Worm (Caenorhabditis elegans) whole organism, mixed stage, embryonic: ENCODE data around the gene C46H3.2.

Experiments
- M03D4.4 ChIP-seq: sonication (generic microtip); optimal IDR thresholded peaks from 2 replicates; lab custom pipeline; 2017; ENCODE audit warnings: mild to moderate bottlenecking, missing genetic modification characterization, missing compliant biosample characterization
- blmp-1 ChIP-seq: fragments of 150-350 bp; optimal IDR thresholded peaks from 2 replicates; lab custom pipeline; 2014; ENCODE audit warnings: missing biosample characterization, missing genetic modification characterization
- ceh-43 ChIP-seq: fragments of 200-800 bp; sonication (Bioruptor generic); optimal IDR thresholded peaks from 2 replicates; lab custom pipeline; 2018; ENCODE audit warnings: mild to moderate bottlenecking, missing genetic modification characterization, moderate library complexity, missing compliant biosample characterization
- ceh-83 ChIP-seq: fragments of 200-800 bp; sonication (Bioruptor generic); optimal IDR thresholded peaks from 2 replicates; lab custom pipeline; 2018; ENCODE audit warnings: mild to moderate bottlenecking, missing genetic modification characterization, missing compliant biosample characterization
- ces-1 ChIP-seq: fragments of 150-350 bp; optimal IDR thresholded peaks from 2 replicates; lab custom pipeline; 2014; ENCODE audit warnings: missing biosample characterization, missing genetic modification reagents, missing genetic modification characterization
- cnd-1 ChIP-seq: fragments of 200-800 bp; sonication (Bioruptor generic); optimal IDR thresholded peaks from 2 replicates; lab custom pipeline; 2018; ENCODE audit warnings: mild to moderate bottlenecking, missing genetic modification characterization, missing compliant biosample characterization
- drap-1 ChIP-seq: fragments of 200-800 bp; sonication (Bioruptor generic); optimal IDR thresholded peaks from 3 replicates; lab custom pipeline; 2018; ENCODE audit warnings: mild to moderate bottlenecking, missing genetic modification characterization, missing compliant biosample characterization
- elt-1 ChIP-seq: sonication (generic microtip); optimal IDR thresholded peaks from 2 replicates; lab custom pipeline; 2017; ENCODE audit warnings: missing genetic modification characterization, mild to moderate bottlenecking, missing compliant biosample characterization, antibody characterized with exemption, moderate library complexity, borderline replicate concordance; ENCODE audit not compliant: insufficient read depth
- flh-1 ChIP-seq: fragments of 200-800 bp; sonication (Bioruptor generic); optimal IDR thresholded peaks from 2 replicates; lab custom pipeline; 2018; ENCODE audit warnings: mild to moderate bottlenecking, missing genetic modification characterization, moderate library complexity, missing compliant biosample characterization
- ham-2 ChIP-seq: fragments of 200-800 bp; sonication (Bioruptor generic); optimal IDR thresholded peaks from 2 replicates; lab custom pipeline; 2018; ENCODE audit warnings: mild to moderate bottlenecking, missing genetic modification characterization, missing compliant biosample characterization
- hlh-1 ChIP-seq: fragments of 150-350 bp; optimal IDR thresholded peaks from 2 replicates; lab custom pipeline; 2014; ENCODE audit warnings: missing biosample characterization, missing genetic modification reagents, missing genetic modification characterization
- lin-13 ChIP-seq: fragments of 150-350 bp; optimal IDR thresholded peaks from 2 replicates; lab custom pipeline; 2014; ENCODE audit warnings: missing biosample characterization, missing genetic modification characterization
- lin-32 ChIP-seq: fragments of 200-800 bp; sonication (Bioruptor generic); optimal IDR thresholded peaks from 2 replicates; lab custom pipeline; 2018; ENCODE audit warnings: mild to moderate bottlenecking, missing genetic modification characterization, missing compliant biosample characterization
- lsy-2 ChIP-seq: fragments of 150-350 bp; optimal IDR thresholded peaks from 2 replicates; lab custom pipeline; 2014; ENCODE audit warnings: missing biosample characterization, missing genetic modification characterization
- mab-5 ChIP-seq: fragments of 150-350 bp; optimal IDR thresholded peaks from 2 replicates; lab custom pipeline; 2014; ENCODE audit warnings: missing biosample characterization, missing genetic modification characterization
- mep-1 ChIP-seq: fragments of 150-350 bp; optimal IDR thresholded peaks from 2 replicates; lab custom pipeline; 2017; ENCODE audit warnings: missing biosample characterization, missing genetic modification reagents, missing genetic modification characterization, inconsistent platforms
- mls-2 ChIP-seq: sonication (generic microtip); optimal IDR thresholded peaks from 2 replicates; lab custom pipeline; 2016; ENCODE audit warnings: mild to moderate bottlenecking, missing genetic modification characterization, moderate library complexity, missing compliant biosample characterization
- nhr-12 ChIP-seq: fragments of 150-350 bp; optimal IDR thresholded peaks from 2 replicates; lab custom pipeline; 2014; ENCODE audit warnings: missing biosample characterization, missing genetic modification characterization
- nhr-2 ChIP-seq: fragments of 150-350 bp; optimal IDR thresholded peaks from 2 replicates; lab custom pipeline; 2014; ENCODE audit warnings: missing biosample characterization, missing genetic modification characterization
- nhr-237 ChIP-seq: fragments of 150-350 bp; optimal IDR thresholded peaks from 2 replicates; lab custom pipeline; 2014; ENCODE audit warnings: missing biosample characterization, missing genetic modification characterization
- nhr-28 ChIP-seq: fragments of 150-350 bp; optimal IDR thresholded peaks from 2 replicates; lab custom pipeline; 2014; ENCODE audit warnings: missing biosample characterization, missing genetic modification characterization
- nhr-76 ChIP-seq: sonication (generic microtip); optimal IDR thresholded peaks from 2 replicates; lab custom pipeline; 2017; ENCODE audit warnings: missing biosample characterization, missing genetic modification characterization
- pha-4 ChIP-seq: fragments of 150-350 bp; optimal IDR thresholded peaks from 2 replicates; lab custom pipeline; 2018; ENCODE audit warnings: missing biosample characterization, missing genetic modification reagents, missing genetic modification characterization
- snpc-4 ChIP-seq: fragments of 150-350 bp; optimal IDR thresholded peaks from 2 replicates; lab custom pipeline; 2014; ENCODE audit warnings: missing biosample characterization, missing genetic modification characterization
- sptf-1 ChIP-seq: sonication (generic microtip); optimal IDR thresholded peaks from 2 replicates; lab custom pipeline; 2017; ENCODE audit warnings: mild to moderate bottlenecking, missing genetic modification characterization, moderate library complexity, missing compliant biosample characterization
- tbx-8 ChIP-seq: fragments of 200-800 bp; sonication (Bioruptor generic); optimal IDR thresholded peaks from 2 replicates; lab custom pipeline; 2018; ENCODE audit warnings: mild to moderate bottlenecking, missing genetic modification characterization, moderate library complexity, missing compliant biosample characterization
- unc-120 ChIP-seq: sonication (generic microtip); optimal IDR thresholded peaks from 2 replicates; lab custom pipeline; 2017; ENCODE audit warnings: missing genetic modification characterization, missing compliant biosample characterization; ENCODE audit not compliant: poor library complexity, severe bottlenecking
- unc-39 ChIP-seq: fragments of 150-350 bp; optimal IDR thresholded peaks from 2 replicates; lab custom pipeline; 2014; ENCODE audit warnings: missing biosample characterization, missing genetic modification characterization
- zip-8 ChIP-seq: fragments of 150-350 bp; optimal IDR thresholded peaks from 2 replicates; lab custom pipeline; 2014; ENCODE audit warnings: missing biosample characterization, missing genetic modification characterization
- ztf-11 ChIP-seq: fragments of 150-350 bp; optimal IDR thresholded peaks from 2 replicates; lab custom pipeline; 2014; ENCODE audit warnings: missing biosample characterization, missing genetic modification characterization

Gene C46H3.2

DNA sequence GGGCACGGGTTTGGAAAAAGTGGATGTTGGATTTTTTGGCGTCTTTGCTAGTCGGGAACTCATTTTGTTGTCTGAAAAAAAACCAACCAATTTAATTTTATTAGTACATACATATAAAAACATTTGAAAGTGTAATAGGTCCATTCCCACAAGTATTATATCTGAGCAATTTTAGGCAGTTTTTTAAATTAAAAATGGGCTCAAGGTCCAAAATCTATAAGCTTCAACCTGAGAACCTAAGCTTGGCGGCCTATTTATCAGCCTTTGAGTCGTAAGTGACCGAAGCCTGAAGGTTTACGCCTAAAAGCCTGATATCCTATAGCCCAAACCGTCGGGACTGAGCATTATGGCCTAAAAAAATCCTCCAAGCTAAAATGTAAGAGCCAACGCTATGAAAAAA is 12.1 kb downstream of the C46H3.2 start:
- no peak for TF ChIP-seq nhr-2
- TF ChIP-seq nhr-76 (tag; lab: Kevin White, UChicago), result no peak
- TF ChIP-seq ztf-11, result no peak
- no peak for TF ChIP-seq lin-32 (GFP tag; lab: Kevin White, UChicago)
- no peak for TF ChIP-seq lin-13
- TF ChIP-seq hlh-1 (tag; lab: Kevin White, UChicago), result no peak
- no peak for TF ChIP-seq ces-1 (GFP tag; lab: Kevin White, UChicago)
- TF ChIP-seq tbx-8, result no peak
- TF ChIP-seq unc-120 (tag; lab: Kevin White, UChicago), result no peak
- TF ChIP-seq sptf-1 (tag; lab: Kevin White, UChicago), result no peak
- TF ChIP-seq mab-5 (tag; lab: Kevin White, UChicago), result no peak
- TF ChIP-seq ham-2 (GFP tag; lab: Kevin White, UChicago), result no peak
- TF ChIP-seq ceh-43 (GFP tag; lab: Kevin White, UChicago), result no peak
- TF ChIP-seq nhr-12 (tag; lab: Kevin White, UChicago), result no peak
- TF ChIP-seq pha-4 (tag; lab: Kevin White, UChicago), result no peak
- TF ChIP-seq blmp-1 (tag; lab: Kevin White, UChicago), result no peak
- no peak for TF ChIP-seq M03D4.4 (tag; lab: Kevin White, UChicago)
- no peak for TF ChIP-seq snpc-4 (tag; lab: Kevin White, UChicago)
- no peak for TF ChIP-seq mep-1

DNA sequence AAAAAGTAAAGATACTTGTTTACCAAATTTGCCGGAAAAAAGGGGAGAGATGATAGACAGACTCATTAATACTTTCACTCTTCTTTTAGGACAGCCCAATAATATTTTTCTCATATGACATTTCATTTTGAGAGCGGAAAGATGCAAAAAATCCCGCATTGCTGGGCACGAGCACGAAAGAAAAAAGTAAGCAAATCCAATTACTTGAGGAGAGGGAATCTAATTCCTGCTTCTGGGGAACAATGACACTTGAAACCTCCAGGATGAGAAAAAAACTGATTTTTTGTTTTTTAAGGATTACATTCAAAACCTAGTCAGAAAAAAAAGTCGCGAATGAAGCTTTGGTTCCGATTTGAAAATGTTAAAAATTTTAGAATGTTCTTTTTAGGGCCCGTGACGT is 13.7 kb downstream of the C46H3.2 start:
- TF ChIP-seq ces-1 (GFP tag; lab: Kevin White, UChicago), result peak; percentile 45
- no peak for TF ChIP-seq blmp-1 (tag; lab: Kevin White, UChicago)

DNA sequence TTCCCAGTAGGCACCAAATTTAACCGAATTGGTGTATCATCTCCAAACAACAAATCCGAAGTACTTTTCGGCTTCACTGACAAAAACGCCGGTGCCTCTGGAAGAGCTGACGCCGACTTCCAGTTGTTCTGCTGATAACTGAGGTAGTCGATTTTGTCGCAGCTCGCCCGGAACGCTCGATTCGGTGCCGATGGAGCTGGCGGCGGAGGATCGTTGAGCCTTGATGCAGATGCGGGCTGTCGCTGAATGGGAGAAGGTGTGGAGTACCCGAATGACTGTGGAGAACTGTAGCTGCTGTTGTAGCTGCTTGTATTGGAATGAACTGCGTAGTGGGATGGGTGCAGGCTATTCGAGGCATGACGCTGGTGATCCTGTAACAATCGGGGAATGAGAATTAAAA is 17.4 kb downstream of the C46H3.2 start:
- TF ChIP-seq nhr-237 (no peak), zip-8 (tag; lab: Kevin White, UChicago) (no peak), elt-1 (no peak), snpc-4 (tag; lab: Kevin White, UChicago) (no peak), pha-4 (tag; lab: Kevin White, UChicago) (no peak), mep-1 (no peak), unc-120 (tag; lab: Kevin White, UChicago) (no peak), drap-1 (GFP tag; lab: Kevin White, UChicago) (no peak), cnd-1 (tag; lab: Kevin White, UChicago) (no peak), flh-1 (GFP tag; lab: Kevin White, UChicago) (no peak), nhr-2 (no peak)

DNA sequence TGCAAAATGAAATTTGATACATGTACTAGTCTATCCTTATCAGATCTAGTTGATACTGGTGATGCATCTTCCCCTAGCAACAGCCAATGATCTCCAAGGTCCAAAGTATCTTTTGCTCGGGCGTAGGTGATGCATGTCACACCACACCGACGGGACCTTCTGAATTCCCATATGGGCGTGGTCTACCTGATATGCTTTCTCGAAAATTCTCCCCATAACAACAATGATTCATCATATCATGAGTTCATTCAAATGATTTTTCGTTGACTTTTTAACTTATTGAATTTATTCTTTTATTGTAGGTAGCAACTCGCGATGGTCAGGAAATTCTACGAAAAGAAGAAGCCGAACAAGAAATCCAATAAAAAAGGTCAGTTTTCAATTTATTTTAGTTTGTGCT is 21.5 kb downstream of the C46H3.2 start, which contains the start of gene C46H3.1:
C46H3.1 (plus strand) TSS at position 301 of the 400 bp plus-strand sequence.
- TF ChIP-seq nhr-2 (no peak), unc-39 (tag; lab: Kevin White, UChicago) (no peak), nhr-12 (tag; lab: Kevin White, UChicago) (no peak), hlh-1 (tag; lab: Kevin White, UChicago) (no peak), mep-1 (no peak), nhr-28 (no peak), drap-1 (GFP tag; lab: Kevin White, UChicago) (no peak), zip-8 (tag; lab: Kevin White, UChicago) (no peak), lin-13 (no peak)
- TF ChIP-seq, all 35 proteins: peak for 0

DNA sequence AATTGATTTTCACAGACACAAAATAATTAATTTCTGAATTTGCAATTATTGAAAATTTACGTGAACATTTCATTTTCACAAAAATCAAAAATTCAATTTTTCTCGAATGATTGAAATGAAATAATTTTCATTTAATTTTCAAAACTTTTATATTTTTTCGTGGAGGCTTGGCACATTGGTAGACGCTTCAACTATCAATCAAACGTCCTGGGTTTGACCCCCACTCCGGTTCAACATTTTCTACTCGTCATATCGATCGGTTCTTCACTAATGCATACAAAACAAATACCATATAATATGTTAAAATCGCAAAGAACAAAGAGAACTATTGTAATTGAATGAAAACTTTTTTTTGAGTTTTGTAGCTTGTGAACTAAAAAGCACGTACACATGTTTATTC is 22.6 kb downstream of the C46H3.2 start:
- no peak for TF ChIP-seq nhr-12 (tag; lab: Kevin White, UChicago)
- no peak for TF ChIP-seq blmp-1 (tag; lab: Kevin White, UChicago)
- TF ChIP-seq mls-2 (tag; lab: Kevin White, UChicago), result no peak
- no peak for TF ChIP-seq hlh-1 (tag; lab: Kevin White, UChicago)
- TF ChIP-seq tbx-8, result no peak
- TF ChIP-seq ceh-43 (GFP tag; lab: Kevin White, UChicago), result no peak
- TF ChIP-seq nhr-28, result no peak
- no peak for TF ChIP-seq lin-13
- no peak for TF ChIP-seq elt-1
- no peak for TF ChIP-seq unc-120 (tag; lab: Kevin White, UChicago)
- TF ChIP-seq ztf-11, result no peak
- TF ChIP-seq lin-32 (GFP tag; lab: Kevin White, UChicago), result no peak
- TF ChIP-seq drap-1 (GFP tag; lab: Kevin White, UChicago), result no peak
- TF ChIP-seq ceh-83 (GFP tag; lab: Kevin White, UChicago), result no peak
- no peak for TF ChIP-seq lsy-2 (tag; lab: Kevin White, UChicago)
- TF ChIP-seq ces-1 (GFP tag; lab: Kevin White, UChicago), result no peak
- TF ChIP-seq unc-39 (tag; lab: Kevin White, UChicago), result no peak
- TF ChIP-seq mep-1, result no peak
- TF ChIP-seq mab-5 (tag; lab: Kevin White, UChicago), result no peak
